Worm (Caenorhabditis elegans) whole organism, mixed stage, embryonic: ENCODE data around the gene R07E3.4.

Experiments used
- blmp-1 ChIP-seq: fragments of 150-350 bp; optimal IDR thresholded peaks from 2 replicates; lab custom pipeline; 2014; ENCODE audit warnings: missing biosample characterization, missing genetic modification characterization
- cnd-1 ChIP-seq: fragments of 200-800 bp; sonication (Bioruptor generic); optimal IDR thresholded peaks from 2 replicates; lab custom pipeline; 2018; ENCODE audit warnings: mild to moderate bottlenecking, missing genetic modification characterization, missing compliant biosample characterization
- elt-1 ChIP-seq: sonication (generic microtip); optimal IDR thresholded peaks from 2 replicates; lab custom pipeline; 2017; ENCODE audit warnings: missing genetic modification characterization, mild to moderate bottlenecking, missing compliant biosample characterization, antibody characterized with exemption, moderate library complexity, borderline replicate concordance; ENCODE audit not compliant: insufficient read depth
- mab-5 ChIP-seq: fragments of 150-350 bp; optimal IDR thresholded peaks from 2 replicates; lab custom pipeline; 2014; ENCODE audit warnings: missing biosample characterization, missing genetic modification characterization
- mep-1 ChIP-seq: fragments of 150-350 bp; optimal IDR thresholded peaks from 2 replicates; lab custom pipeline; 2017; ENCODE audit warnings: missing biosample characterization, missing genetic modification reagents, missing genetic modification characterization, inconsistent platforms
- nhr-76 ChIP-seq: sonication (generic microtip); optimal IDR thresholded peaks from 2 replicates; lab custom pipeline; 2017; ENCODE audit warnings: missing biosample characterization, missing genetic modification characterization

DNA sequence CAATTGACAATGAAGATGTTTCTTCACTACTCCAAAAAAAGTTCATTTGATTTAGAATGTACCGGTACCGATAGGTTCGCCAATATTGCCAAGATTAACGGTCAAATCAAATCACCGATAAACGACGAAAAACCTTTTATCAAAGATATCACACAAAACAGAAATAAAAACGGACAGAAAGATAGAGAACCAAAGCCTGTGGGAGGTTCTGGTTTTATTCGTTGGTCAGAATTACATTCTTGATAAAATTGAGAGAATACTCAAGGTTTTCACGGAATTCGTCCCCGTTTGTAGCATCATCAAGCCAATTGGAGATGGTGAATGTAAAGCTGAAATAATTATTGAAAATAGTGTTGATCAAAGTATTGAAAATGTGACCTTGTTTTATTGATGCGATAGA is 26.2 kb downstream of the R07E3.4 start:
- TF ChIP-seq mep-1 (tag; lab: Kevin White, UChicago), result no peak
- no peak for TF ChIP-seq cnd-1 (tag; lab: Kevin White, UChicago)
- no peak for TF ChIP-seq mab-5
- TF ChIP-seq elt-1, result no peak
- TF ChIP-seq blmp-1 (tag; lab: Kevin White, UChicago), result no peak
- TF ChIP-seq nhr-76 (tag; lab: Kevin White, UChicago), result no peak
